Fruit fly (Drosophila melanogaster) whole organism: ENCODE measurements around the gene Rrp40.

Experiments
- EcR ChIP-seq, 2 experiments: fragments of >200 bp; optimal IDR thresholded peaks; 2 replicates each; lab custom pipeline; 2017; ENCODE audit warnings: missing biosample characterization in 2 of 2, missing genetic modification characterization in 2 of 2, missing genetic modification reagents in 2 of 2
- pan ChIP-seq: fragments of >200 bp; optimal IDR thresholded peaks from 2 replicates; lab custom pipeline; 2017
- psq ChIP-seq: fragments of >200 bp; optimal IDR thresholded peaks from 2 replicates; lab custom pipeline; 2017
- usp ChIP-seq: fragments of >200 bp; optimal IDR thresholded peaks from 2 replicates; lab custom pipeline; 2017; ENCODE audit warnings: missing biosample characterization, missing genetic modification characterization, mixed read lengths

DNA sequence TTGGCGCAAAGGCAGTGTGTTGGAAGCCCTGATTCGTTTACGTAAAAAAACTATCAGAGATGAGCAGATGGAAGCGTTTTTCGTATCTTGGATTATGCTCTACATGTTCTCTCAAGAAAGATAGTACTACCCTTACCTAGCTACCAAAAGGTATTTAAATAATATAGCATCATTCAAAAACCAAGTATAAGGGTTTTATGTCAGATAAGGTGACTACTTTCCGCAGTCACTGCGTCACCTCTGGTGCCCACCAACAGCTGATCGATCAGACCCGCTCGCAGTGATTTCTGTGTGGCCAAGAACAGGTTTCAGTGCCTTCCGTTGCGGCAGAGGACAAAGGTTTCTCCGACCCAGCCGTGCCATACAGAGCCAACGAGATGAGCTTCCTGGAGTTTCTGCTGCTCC lies 1.1 kb downstream of the Rrp40 start, which contains the start of the genes Eno and CG31937:
- TF ChIP-seq pan (lab: Kevin White, UChicago) (no peak), EcR (GFP tag; optimal IDR thresholded peaks at IDR 0.05; lab: Kevin White, UChicago) (no peak), psq (no peak), usp (GFP tag; lab: Kevin White, UChicago) (no peak)
